Fruit fly (Drosophila melanogaster): ENCODE results near the gene CG4598.

Gene CG4598

DNA sequence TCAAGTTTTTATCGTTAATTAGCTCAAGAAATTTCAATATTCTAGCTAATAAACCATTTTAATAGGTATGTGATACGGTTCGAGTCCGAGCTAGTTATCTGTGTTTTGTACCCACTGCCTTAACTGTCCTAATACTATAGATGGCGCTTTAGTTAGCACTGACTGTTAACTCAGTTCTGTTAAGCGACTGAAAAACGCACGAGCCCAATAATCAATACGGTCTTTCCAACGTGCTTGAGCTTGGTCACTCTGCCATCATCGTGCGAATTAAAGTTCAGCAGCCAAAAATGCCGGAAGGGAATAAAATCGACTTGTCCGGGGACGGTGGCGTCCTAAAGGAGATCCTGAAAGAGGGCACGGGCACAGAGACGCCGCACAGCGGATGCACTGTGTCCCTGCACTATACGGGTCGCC lies 30.6 kb upstream of the CG4598 start, which contains the start of gene Fkbp59 (continued):
- no peak for TF ChIP-seq klu (GFP tag; IDR thresholded peaks at IDR 0.05)
- TF ChIP-seq phol (tag; optimal IDR thresholded peaks at IDR 0.05): peak; percentile 12
- peak; percentile 92 for TF ChIP-seq MTF-1 (GFP tag; optimal IDR thresholded peaks at IDR 0.05; ENCODE audit: borderline replicate concordance)
- peak; percentile 62; the same call in 3 of the 4 replicates for TF ChIP-seq Dll (GFP tag; IDR thresholded peaks at IDR 0.05; ENCODE audit: partially characterized antibody)
- TF ChIP-seq Dref (GFP tag; IDR thresholded peaks at IDR 0.05): peak; percentile 40; the same call in 1 of the 2 replicates
- peak; percentile 42 for TF ChIP-seq Dp (GFP tag; optimal IDR thresholded peaks at IDR 0.05)
- no peak for TF ChIP-seq Dip2 (GFP tag; IDR thresholded peaks at IDR 0.05)
- TF ChIP-seq BEAF-32 (GFP tag; optimal IDR thresholded peaks at IDR 0.05): peak; percentile 32
- TF ChIP-seq dati (GFP tag; IDR thresholded peaks at IDR 0.05): no peak
- peak; percentile 27; the same call in 1 of the 2 replicates for TF ChIP-seq NFAT (GFP tag; IDR thresholded peaks at IDR 0.05)
- TF ChIP-seq HLH4C (GFP tag; IDR thresholded peaks at IDR 0.05; ENCODE audit: partially characterized antibody): peak; percentile 99
- TF ChIP-seq rib (GFP tag; IDR thresholded peaks at IDR 0.05): 0 out of 2 replicates have a peak, but pooled peaks have one; percentile 47
- TF ChIP-seq CG15601 (tag; optimal IDR thresholded peaks at IDR 0.05): peak; percentile 14
- TF ChIP-seq CG7786 (GFP tag; optimal IDR thresholded peaks at IDR 0.05): no peak
- TF ChIP-seq tll (GFP tag; optimal IDR thresholded peaks at IDR 0.05): no peak
- TF ChIP-seq mld (GFP tag; IDR thresholded peaks at IDR 0.05; ENCODE audit: partially characterized antibody): peak; percentile 84
- no peak for TF ChIP-seq cwo (GFP tag; optimal IDR thresholded peaks at IDR 0.05)
- peak; percentile 21 for TF ChIP-seq gro (GFP tag; optimal IDR thresholded peaks at IDR 0.05)
- TF ChIP-seq Meics (GFP tag; optimal IDR thresholded peaks at IDR 0.05): no peak
- TF ChIP-seq inv (GFP tag; IDR thresholded peaks at IDR 0.05; ENCODE audit: partially characterized antibody): peak; percentile 55
- TF ChIP-seq CG8281 (tag; optimal IDR thresholded peaks at IDR 0.05): no peak
- TF ChIP-seq Spps (tag; optimal IDR thresholded peaks at IDR 0.05): no peak
- TF ChIP-seq vvl (GFP tag; IDR thresholded peaks at IDR 0.05): 0 out of 2 replicates have a peak, but pooled peaks have one; percentile 45
- peak; percentile 23 for TF ChIP-seq Ets97D (GFP tag; optimal IDR thresholded peaks at IDR 0.05)
- TF ChIP-seq Ptx1 (GFP tag; IDR thresholded peaks at IDR 0.05): no peak
- no peak for TF ChIP-seq GATAe (GFP tag; conservative IDR thresholded peaks at IDR 0.05)
- TF ChIP-seq Gug (GFP tag; IDR thresholded peaks at IDR 0.05): no peak
- TF ChIP-seq CG9727 (GFP tag; optimal IDR thresholded peaks at IDR 0.05): no peak
- no peak for TF ChIP-seq ham (GFP tag; IDR thresholded peaks at IDR 0.05)
- TF ChIP-seq CG34422 (GFP tag; IDR thresholded peaks at IDR 0.05): peak; percentile 54; the same call in 1 of the 3 replicates
- TF ChIP-seq CG42726 (GFP tag; IDR thresholded peaks at IDR 0.05; ENCODE audit: partially characterized antibody): peak; percentile 40; the same call in 1 of the 2 replicates
- peak; percentile 29; the same call in 1 of the 3 replicates for TF ChIP-seq zen2 (GFP tag; IDR thresholded peaks at IDR 0.05; ENCODE audit: partially characterized antibody)
- TF ChIP-seq unc-4 (GFP tag; IDR thresholded peaks at IDR 0.05; ENCODE audit: partially characterized antibody): peak; percentile 60
- peak; percentile 69 for TF ChIP-seq sna (GFP tag; IDR thresholded peaks at IDR 0.05; ENCODE audit: partially characterized antibody)
- TF ChIP-seq nom (GFP tag; optimal IDR thresholded peaks at IDR 0.05): peak; percentile 22
- TF ChIP-seq CG15479 (GFP tag; optimal IDR thresholded peaks at IDR 0.05): no peak
- no peak for TF ChIP-seq CG10654 (GFP tag; optimal IDR thresholded peaks at IDR 0.05)
- TF ChIP-seq tgo (GFP tag; IDR thresholded peaks at IDR 0.05): no peak
- TF ChIP-seq Myb (GFP tag; optimal IDR thresholded peaks at IDR 0.05): peak; percentile 39
- peak; percentile 22 for TF ChIP-seq CG12391 (tag; optimal IDR thresholded peaks at IDR 0.05)
- no peak for TF ChIP-seq CG32772 (GFP tag; IDR thresholded peaks at IDR 0.05)
- TF ChIP-seq onecut (GFP tag; IDR thresholded peaks at IDR 0.05): peak; percentile 96
- TF ChIP-seq dpn (GFP tag; optimal IDR thresholded peaks at IDR 0.05): peak in 1 of 2 experiments; percentile 4
- TF ChIP-seq ftz-f1 (GFP tag; optimal IDR thresholded peaks at IDR 0.05): no peak
- peak; percentile 97 for TF ChIP-seq D19B (GFP tag; optimal IDR thresholded peaks at IDR 0.05)
- no peak for TF ChIP-seq CG6854 (GFP tag; optimal IDR thresholded peaks at IDR 0.05)
- no peak for TF ChIP-seq Ssrp (tag; optimal IDR thresholded peaks at IDR 0.05)
- TF ChIP-seq Doc3 (GFP tag; IDR thresholded peaks at IDR 0.05; ENCODE audit: partially characterized antibody): no peak
- peak; percentile 99 for TF ChIP-seq tna (GFP tag; IDR thresholded peaks at IDR 0.05; ENCODE audit: partially characterized antibody)

Data from whole organism, embryonic.